Fruit fly (Drosophila melanogaster) whole organism: ENCODE measurements around the gene ORMDL.

Experiments
- CG8478 ChIP-seq: fragments of >200 bp; optimal IDR thresholded peaks from 2 replicates; lab custom pipeline; 2018; ENCODE audit warnings: inconsistent platforms
- Dll ChIP-seq: fragments of >200 bp; optimal IDR thresholded peaks from 2 replicates; lab custom pipeline; 2017
- EcR ChIP-seq, 2 experiments: fragments of >200 bp; optimal IDR thresholded peaks; 2 replicates each; lab custom pipeline; 2017; ENCODE audit warnings: missing biosample characterization in 2 of 2, missing genetic modification characterization in 2 of 2, missing genetic modification reagents in 2 of 2
- pan ChIP-seq: fragments of >200 bp; optimal IDR thresholded peaks from 2 replicates; lab custom pipeline; 2017
- psq ChIP-seq: fragments of >200 bp; optimal IDR thresholded peaks from 2 replicates; lab custom pipeline; 2017
- usp ChIP-seq: fragments of >200 bp; optimal IDR thresholded peaks from 2 replicates; lab custom pipeline; 2017; ENCODE audit warnings: missing biosample characterization, missing genetic modification characterization, mixed read lengths

DNA sequence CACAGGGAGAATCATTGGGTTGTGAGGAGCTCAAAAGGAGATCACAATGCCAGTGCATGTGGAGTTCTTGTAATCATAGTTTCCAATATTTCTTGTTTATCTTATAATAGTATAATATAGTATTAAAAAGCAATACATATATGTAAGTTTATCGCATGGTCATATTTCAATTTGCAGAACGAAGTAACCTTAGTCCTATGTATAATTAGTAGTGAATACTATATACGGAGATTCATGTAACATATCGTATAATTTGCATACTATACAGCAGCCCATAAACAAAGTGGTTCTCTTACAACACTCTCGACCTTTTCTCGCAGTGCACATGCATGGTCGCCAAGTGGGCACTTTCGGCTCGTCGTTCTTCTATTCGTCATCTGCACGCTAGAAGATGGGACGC, 32.8 kb upstream of the ORMDL start:
- TF ChIP-seq pan (lab: Kevin White, UChicago) (no peak), psq (no peak), CG8478 (lab: Kevin White, UChicago) (no peak), usp (no peak), Dll (lab: Kevin White, UChicago) (no peak), EcR (GFP tag; optimal IDR thresholded peaks at IDR 0.05; lab: Kevin White, UChicago) (no peak)
